Worm (Caenorhabditis elegans) whole organism, young adult: ENCODE measurements around the gene C49G7.10.
A peak's percentile ranks its signal among the peaks of the same experiment; 100 is the strongest.

Source experiments
- C06A6.2 ChIP-seq: fragments of 200-800 bp; sonication (Bioruptor generic); conservative IDR thresholded peaks from 2 replicates; pipeline ENCODE4 v1.3.6; 2022; ENCODE audit warnings: missing genetic modification characterization, missing compliant biosample characterization
- D2030.7 ChIP-seq: fragments of 200-800 bp; sonication (Bioruptor generic); IDR thresholded peaks from 2 replicates; pipeline ENCODE4 v1.3.6; 2022; ENCODE audit warnings: missing genetic modification reagents, missing genetic modification characterization, missing compliant biosample characterization
- F23B12.7 ChIP-seq: sonication (generic microtip); optimal IDR thresholded peaks from 2 replicates; lab custom pipeline; 2017; ENCODE audit warnings: missing genetic modification characterization, mild to moderate bottlenecking, missing compliant biosample characterization, antibody characterized with exemption, moderate library complexity; ENCODE audit not compliant: insufficient read depth
- F33H1.4 ChIP-seq: fragments of 200-800 bp; sonication (Bioruptor generic); IDR thresholded peaks from 2 replicates; pipeline ENCODE4 v1.3.6; 2022; ENCODE audit warnings: missing genetic modification reagents, missing genetic modification characterization, missing compliant biosample characterization
- F37B4.10 ChIP-seq: fragments of 200-800 bp; sonication (Bioruptor generic); IDR thresholded peaks from 2 replicates; pipeline ENCODE4 v1.3.6; 2022; ENCODE audit warnings: missing genetic modification characterization, missing compliant biosample characterization
- F39B2.1 ChIP-seq: fragments of 200-800 bp; sonication (Bioruptor generic); IDR thresholded peaks from 2 replicates; pipeline ENCODE4 v1.3.6; 2022; ENCODE audit warnings: missing genetic modification reagents, missing genetic modification characterization, missing compliant biosample characterization
- F57A8.1 ChIP-seq: fragments of 200-800 bp; sonication (Bioruptor generic); optimal IDR thresholded peaks from 2 replicates; lab custom pipeline; 2018; ENCODE audit warnings: mild to moderate bottlenecking, missing genetic modification characterization, moderate library complexity, missing compliant biosample characterization
- K11D2.4 ChIP-seq: fragments of 200-800 bp; sonication (Bioruptor generic); IDR thresholded peaks from 2 replicates; pipeline ENCODE4 v1.3.6; 2022; ENCODE audit warnings: missing genetic modification reagents, missing genetic modification characterization, missing compliant biosample characterization
- T26A5.8 ChIP-seq: sonication (generic microtip); optimal IDR thresholded peaks from 2 replicates; lab custom pipeline; 2016; ENCODE audit warnings: missing genetic modification characterization, missing compliant biosample characterization
- ZK185.1 ChIP-seq: sonication (generic microtip); optimal IDR thresholded peaks from 2 replicates; lab custom pipeline; 2016; ENCODE audit warnings: mild to moderate bottlenecking, missing genetic modification characterization, missing compliant biosample characterization; ENCODE audit not compliant: poor library complexity, severe bottlenecking
- attf-5 ChIP-seq: fragments of 200-800 bp; sonication (Bioruptor generic); optimal IDR thresholded peaks from 2 replicates; lab custom pipeline; 2018; ENCODE audit warnings: mild to moderate bottlenecking, missing genetic modification characterization, missing compliant biosample characterization
- bed-1 ChIP-seq: fragments of 200-800 bp; sonication (Bioruptor generic); IDR thresholded peaks from 2 replicates; pipeline ENCODE4 v1.3.6; 2022; ENCODE audit warnings: missing genetic modification reagents, missing genetic modification characterization, missing compliant biosample characterization
- cebp-1 ChIP-seq, 2 experiments: fragments of 200-800 bp in 1 of 2; sonication (Bioruptor generic) in 1 of 2; sonication (generic microtip) in 1 of 2; IDR thresholded peaks in 1 of 2; optimal IDR thresholded peaks in 1 of 2; 2 replicates each; pipeline versions ENCODE4 v1.3.6 to Lab custom; 2017 to 2022; ENCODE audit warnings: missing compliant biosample characterization in 2 of 2, missing genetic modification characterization in 2 of 2, mild to moderate bottlenecking in 1 of 2, missing genetic modification reagents in 1 of 2, moderate library complexity in 1 of 2
- cebp-2 ChIP-seq: fragments of 200-800 bp; sonication (Bioruptor generic); IDR thresholded peaks from 2 replicates; pipeline ENCODE4 v1.3.6; 2022; ENCODE audit warnings: missing genetic modification characterization, missing compliant biosample characterization
- ceh-79 ChIP-seq: sonication (generic microtip); optimal IDR thresholded peaks from 2 replicates; lab custom pipeline; 2017; ENCODE audit warnings: mild to moderate bottlenecking, missing genetic modification characterization, missing compliant biosample characterization
- efl-1 ChIP-seq: fragments of 150-350 bp; optimal IDR thresholded peaks from 2 replicates; lab custom pipeline; 2014; ENCODE audit warnings: missing biosample characterization, missing genetic modification reagents, missing genetic modification characterization
- egl-44 ChIP-seq: fragments of 200-800 bp; sonication (Bioruptor generic); IDR thresholded peaks from 2 replicates; pipeline ENCODE4 v1.3.6; 2022; ENCODE audit warnings: missing genetic modification reagents, missing genetic modification characterization, missing compliant biosample characterization
- hlh-12 ChIP-seq: sonication (generic microtip); optimal IDR thresholded peaks from 2 replicates; lab custom pipeline; 2016; ENCODE audit warnings: missing genetic modification characterization, missing compliant biosample characterization
- hmg-20 ChIP-seq: fragments of 200-800 bp; sonication (Bioruptor generic); IDR thresholded peaks from 2 replicates; pipeline ENCODE4 v1.3.6; 2022; ENCODE audit warnings: missing genetic modification reagents, missing genetic modification characterization, missing compliant biosample characterization
- lag-1 ChIP-seq: fragments of 200-800 bp; sonication (Bioruptor generic); IDR thresholded peaks from 2 replicates; pipeline ENCODE4 v1.3.6; 2022; ENCODE audit warnings: missing genetic modification reagents, missing genetic modification characterization, missing compliant biosample characterization
- lin-26 ChIP-seq: fragments of 200-800 bp; sonication (Bioruptor generic); IDR thresholded peaks from 2 replicates; pipeline ENCODE4 v1.3.6; 2022; ENCODE audit warnings: missing genetic modification reagents, missing genetic modification characterization, missing compliant biosample characterization
- lsl-1 ChIP-seq: fragments of 200-800 bp; sonication (Bioruptor generic); optimal IDR thresholded peaks from 2 replicates; lab custom pipeline; 2018; ENCODE audit warnings: mild to moderate bottlenecking, missing genetic modification characterization, moderate library complexity, missing compliant biosample characterization
- madf-6 ChIP-seq: fragments of 200-800 bp; sonication (Bioruptor generic); IDR thresholded peaks from 2 replicates; pipeline ENCODE4 v1.3.6; 2022; ENCODE audit warnings: missing genetic modification reagents, missing genetic modification characterization, missing compliant biosample characterization
- nfya-1 ChIP-seq: sonication (generic microtip); optimal IDR thresholded peaks from 2 replicates; lab custom pipeline; 2017; ENCODE audit warnings: antibody characterized with exemption, missing compliant biosample characterization, missing genetic modification characterization, borderline replicate concordance; ENCODE audit not compliant: insufficient read depth
- nhr-80 ChIP-seq: sonication (generic microtip); optimal IDR thresholded peaks from 2 replicates; lab custom pipeline; 2016; ENCODE audit warnings: missing genetic modification characterization, missing compliant biosample characterization
- pbrm-1 ChIP-seq: fragments of 200-800 bp; sonication (Bioruptor generic); IDR thresholded peaks from 2 replicates; pipeline ENCODE4 v1.3.6; 2022; ENCODE audit warnings: missing genetic modification reagents, missing genetic modification characterization, missing compliant biosample characterization
- repo-1 ChIP-seq: sonication (generic microtip); optimal IDR thresholded peaks from 2 replicates; lab custom pipeline; 2017; ENCODE audit warnings: mild to moderate bottlenecking, missing genetic modification characterization, missing compliant biosample characterization
- snpc-1.1 ChIP-seq: sonication (generic microtip); optimal IDR thresholded peaks from 2 replicates; lab custom pipeline; 2017; ENCODE audit warnings: missing genetic modification characterization, mild to moderate bottlenecking, missing compliant biosample characterization, antibody characterized with exemption, moderate library complexity, missing genotype, missing genetic modification reagents; ENCODE audit not compliant: insufficient read depth
- snpc-3.4 ChIP-seq: sonication (generic microtip); optimal IDR thresholded peaks from 2 replicates; lab custom pipeline; 2017; ENCODE audit warnings: missing genetic modification characterization, mild to moderate bottlenecking, missing compliant biosample characterization, antibody characterized with exemption, moderate library complexity, missing genotype, missing genetic modification reagents
- snpc-4 ChIP-seq, 5 experiments: fragments of 150-350 bp in 1 of 5; sonication (generic microtip) in 4 of 5; optimal IDR thresholded peaks; 2 replicates each; lab custom pipeline; 2014 to 2018; ENCODE audit warnings: missing genetic modification characterization in 5 of 5, missing biosample characterization in 3 of 5, antibody characterized with exemption in 2 of 5, mild to moderate bottlenecking in 2 of 5, missing compliant biosample characterization in 2 of 5, missing genotype in 2 of 5, moderate library complexity in 2 of 5, missing genetic modification reagents in 1 of 5
- sptf-2 ChIP-seq: fragments of 200-800 bp; sonication (Bioruptor generic); optimal IDR thresholded peaks from 2 replicates; lab custom pipeline; 2018; ENCODE audit warnings: mild to moderate bottlenecking, missing genetic modification characterization, missing compliant biosample characterization
- tbp1 ChIP-seq: fragments of 200-800 bp; sonication (Bioruptor generic); optimal IDR thresholded peaks from 2 replicates; lab custom pipeline; 2018; ENCODE audit warnings: mild to moderate bottlenecking, missing genetic modification characterization, missing compliant biosample characterization
- tbx-9 ChIP-seq: sonication (generic microtip); optimal IDR thresholded peaks from 2 replicates; lab custom pipeline; 2016; ENCODE audit warnings: borderline replicate concordance, missing genetic modification characterization, inconsistent platforms, missing compliant biosample characterization
- tlf-1 ChIP-seq: fragments of 200-800 bp; sonication (Bioruptor generic); optimal IDR thresholded peaks from 2 replicates; lab custom pipeline; 2018; ENCODE audit warnings: mild to moderate bottlenecking, missing genetic modification characterization, missing compliant biosample characterization
- unc-62 ChIP-seq: fragments of 150-350 bp; optimal IDR thresholded peaks from 2 replicates; lab custom pipeline; 2014; ENCODE audit warnings: missing biosample characterization, missing genetic modification reagents, missing genetic modification characterization
- zim-3 ChIP-seq: sonication (generic microtip); optimal IDR thresholded peaks from 2 replicates; lab custom pipeline; 2017; ENCODE audit warnings: mild to moderate bottlenecking, missing genetic modification characterization, moderate library complexity, missing compliant biosample characterization
- ztf-26 ChIP-seq: sonication (generic microtip); optimal IDR thresholded peaks from 2 replicates; lab custom pipeline; 2017; ENCODE audit warnings: missing genetic modification characterization, missing compliant biosample characterization
- ztf-28 ChIP-seq: fragments of 200-800 bp; sonication (Bioruptor generic); IDR thresholded peaks from 2 replicates; pipeline ENCODE4 v1.3.6; 2022; ENCODE audit warnings: missing genetic modification reagents, missing genetic modification characterization, missing compliant biosample characterization

C49G7.10 gene

DNA sequence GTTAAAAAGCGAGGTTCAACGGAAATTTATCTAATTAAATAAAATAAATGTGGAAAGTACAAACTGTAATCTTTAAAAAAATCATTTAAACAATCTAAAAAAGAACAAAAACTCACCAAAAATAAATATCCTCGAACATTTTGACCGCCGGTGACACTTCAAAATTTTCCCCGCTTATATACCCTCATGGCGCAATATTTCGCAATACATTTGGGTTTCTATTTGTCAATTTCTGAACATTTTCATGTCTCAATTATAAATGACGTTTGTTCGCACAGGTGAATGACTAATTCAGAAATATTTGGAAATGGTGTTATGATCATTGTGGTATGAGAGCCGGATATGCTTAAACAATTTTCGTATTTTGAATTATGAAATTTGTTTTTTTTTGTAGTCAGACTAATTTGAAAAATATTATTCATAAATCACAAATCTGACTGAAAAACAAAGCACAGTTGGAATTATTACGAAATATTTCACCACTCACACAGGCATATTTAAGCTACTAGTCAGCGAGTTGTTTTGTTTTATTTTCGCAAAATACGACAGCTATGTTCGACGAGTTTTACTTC is at the start of gene C49G7.10, which contains the start of gene irg-2:
C49G7.10 (minus strand) TSS at position 169 of the 572 bp plus-strand sequence.
irg-2 (plus strand) TSS at position 329 of the 572 bp plus-strand sequence.
- peak; percentile 30 for TF ChIP-seq nhr-80
- peak; percentile 35 for TF ChIP-seq attf-5 (GFP tag; lab: Kevin White, UChicago)
- no peak for TF ChIP-seq bed-1 (GFP tag; lab: Robert Waterston, UW)
- TF ChIP-seq cebp-1 (GFP tag; IDR thresholded peaks at IDR 0.05; lab: Robert Waterston, UW) = peak; percentile 98
- TF ChIP-seq cebp-1 (tag; optimal IDR thresholded peaks at IDR 0.05; lab: Kevin White, UChicago) = peak; percentile 100
- no peak for TF ChIP-seq ZK185.1 (tag; lab: Kevin White, UChicago)
- TF ChIP-seq cebp-2 (GFP tag; lab: Robert Waterston, UW) = peak; percentile 85; the same call in 1 of the 2 replicates
- TF ChIP-seq unc-62 (GFP tag; lab: Kevin White, UChicago) = peak; percentile 51
- TF ChIP-seq, all 124 proteins: peak for 5

DNA sequence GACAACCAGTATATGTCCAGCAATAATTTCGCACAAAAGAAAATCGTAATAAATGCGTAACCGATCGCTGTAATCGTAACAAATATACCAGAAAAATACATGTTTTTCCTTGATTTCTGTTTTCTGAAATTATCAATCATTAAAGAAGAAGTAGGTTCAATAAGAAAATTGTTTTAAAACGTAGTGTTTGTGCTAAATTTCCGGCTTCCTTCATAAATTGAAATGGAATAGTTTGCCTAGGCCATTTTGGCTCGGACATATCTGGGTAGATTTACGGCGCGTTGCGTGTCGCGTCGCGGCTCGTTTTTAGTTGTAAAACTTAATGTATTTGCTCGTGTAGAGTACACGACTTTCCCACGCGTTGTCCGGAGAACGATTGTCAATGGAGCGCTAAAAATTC is 41.1 kb upstream of the C49G7.10 start, which contains the start of gene F38H12.5:
F38H12.5 (minus strand) TSS at position 101 of the 400 bp plus-strand sequence.
- TF ChIP-seq F33H1.4 (no peak), K11D2.4 (no peak), lsl-1 (GFP tag; lab: Kevin White, UChicago) (no peak), hmg-20 (no peak), cebp-1 (GFP tag; IDR thresholded peaks at IDR 0.05; lab: Robert Waterston, UW) (no peak), cebp-1 (tag; optimal IDR thresholded peaks at IDR 0.05; lab: Kevin White, UChicago) (no peak), snpc-4 (GFP tag; optimal IDR thresholded peaks at IDR 0.05; lab: Kevin White, UChicago) (no peak), snpc-4 (tag; optimal IDR thresholded peaks at IDR 0.05; lab: Kevin White, UChicago) (no peak), lag-1 (GFP tag; lab: Robert Waterston, UW) (no peak), C06A6.2 (no peak), repo-1 (tag; lab: Kevin White, UChicago) (no peak), snpc-1.1 (tag; lab: Kevin White, UChicago) (no peak), D2030.7 (GFP tag; lab: Robert Waterston, UW) (no peak), ztf-26 (tag; lab: Kevin White, UChicago) (no peak), tlf-1 (GFP tag; lab: Kevin White, UChicago) (no peak), tbp1 (GFP tag; lab: Kevin White, UChicago) (no peak), lin-26 (GFP tag; lab: Robert Waterston, UW) (no peak), madf-6 (GFP tag; lab: Robert Waterston, UW) (no peak), efl-1 (GFP tag; lab: Kevin White, UChicago) (no peak), egl-44 (GFP tag; lab: Robert Waterston, UW) (no peak)

DNA sequence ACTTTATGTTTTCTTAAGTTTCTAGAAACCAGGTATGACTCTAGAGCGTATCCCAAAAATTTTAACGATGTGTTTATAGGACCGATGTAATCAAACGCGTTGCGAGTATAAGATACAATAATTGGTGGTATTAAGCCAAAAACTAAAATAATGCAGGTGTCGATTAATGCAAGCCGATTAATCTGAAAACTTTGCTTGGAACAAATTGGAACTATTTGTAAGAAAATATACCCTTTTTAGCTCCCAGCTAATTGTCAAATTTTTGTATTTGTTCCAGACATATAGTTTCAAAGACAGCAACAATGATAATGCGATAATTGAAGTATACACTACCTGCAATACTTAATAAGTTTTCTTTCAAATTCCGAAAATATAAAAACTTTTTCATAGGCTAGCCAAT is 39.5 kb upstream of the C49G7.10 start, which contains the start of gene srh-211:
srh-211 (minus strand) TSS at position 101 of the 400 bp plus-strand sequence.
- no peak for TF ChIP-seq F37B4.10 (GFP tag; lab: Robert Waterston, UW)
- TF ChIP-seq pbrm-1 (GFP tag; lab: Robert Waterston, UW) = no peak
- TF ChIP-seq F57A8.1 (GFP tag; lab: Kevin White, UChicago) = no peak
- no peak for TF ChIP-seq T26A5.8
- no peak for TF ChIP-seq lag-1 (GFP tag; lab: Robert Waterston, UW)
- TF ChIP-seq snpc-3.4 (tag; lab: Kevin White, UChicago) = no peak
- no peak for TF ChIP-seq ceh-79
- TF ChIP-seq hlh-12 (tag; lab: Kevin White, UChicago) = no peak
- no peak for TF ChIP-seq nfya-1 (tag; lab: Kevin White, UChicago)
- no peak for TF ChIP-seq sptf-2 (GFP tag; lab: Kevin White, UChicago)
- no peak for TF ChIP-seq tbx-9 (tag; lab: Kevin White, UChicago)
- no peak for TF ChIP-seq F39B2.1 (GFP tag; lab: Robert Waterston, UW)
- TF ChIP-seq tlf-1 (GFP tag; lab: Kevin White, UChicago) = no peak
- no peak for TF ChIP-seq ztf-28
- no peak for TF ChIP-seq lin-26 (GFP tag; lab: Robert Waterston, UW)
- no peak for TF ChIP-seq zim-3 (tag; lab: Kevin White, UChicago)
- TF ChIP-seq F23B12.7 (tag; lab: Kevin White, UChicago) = no peak
- TF ChIP-seq, all 124 proteins: peak for 0
